Worm (Caenorhabditis elegans): Measurements from ENCODE around the gene sut-1.

- TF ChIP-seq mep-1 (tag; optimal IDR thresholded peaks at IDR 0.05) = no peak
- TF ChIP-seq mab-5 (tag; optimal IDR thresholded peaks at IDR 0.05) = no peak
- TF ChIP-seq snpc-4 (tag; optimal IDR thresholded peaks at IDR 0.05) = no peak
- no peak for TF ChIP-seq lsy-2 (tag; optimal IDR thresholded peaks at IDR 0.05)
- TF ChIP-seq ztf-11 (tag; optimal IDR thresholded peaks at IDR 0.05) = no peak
- no peak for TF ChIP-seq nhr-76 (tag; optimal IDR thresholded peaks at IDR 0.05)
- TF ChIP-seq nhr-28 (tag; optimal IDR thresholded peaks at IDR 0.05) = no peak
- no peak for TF ChIP-seq cnd-1 (tag; optimal IDR thresholded peaks at IDR 0.05)
- no peak for TF ChIP-seq nhr-237 (tag; optimal IDR thresholded peaks at IDR 0.05)
- TF ChIP-seq mls-2 (tag; optimal IDR thresholded peaks at IDR 0.05) = no peak
Observed at ce11 chrII:1138618-1139017, 15.6 kb upstream of the sut-1 start.
